Fruit fly (Drosophila melanogaster): ENCODE data around the gene CG9368.

CG9368 gene

dm6 chr3L:19631867-19632266 is 30.4 kb downstream of the CG9368 start:
- TF ChIP-seq dmrt99B (tag; optimal IDR thresholded peaks at IDR 0.05) (no peak), prd (optimal IDR thresholded peaks at IDR 0.05) (no peak), prd (GFP tag; IDR thresholded peaks at IDR 0.05) (no peak), bcd (GFP tag; optimal IDR thresholded peaks at IDR 0.05) (no peak), sens (GFP tag) (peak; percentile 17), CG10321 (GFP tag; IDR thresholded peaks at IDR 0.05) (peak; percentile 45; the same call in 1 of the 2 replicates)

dm6 chr3L:19632766-19633632 is 31.6 kb downstream of the CG9368 start:
- peak; percentile 83 for TF ChIP-seq kah (GFP tag; optimal IDR thresholded peaks at IDR 0.05)
- TF ChIP-seq CG9727 (GFP tag; optimal IDR thresholded peaks at IDR 0.05), result peak; percentile 70
- TF ChIP-seq Opbp (GFP tag; IDR thresholded peaks at IDR 0.05; ENCODE audit: partially characterized antibody), result peak; percentile 30; the same call in 1 of the 3 replicates
- TF ChIP-seq sens (GFP tag), result peak; percentile 56
- peak; percentile 83 for TF ChIP-seq CG10543 (GFP tag; optimal IDR thresholded peaks at IDR 0.05)
- TF ChIP-seq CG12391 (tag; optimal IDR thresholded peaks at IDR 0.05), result peak; percentile 63
- peak; percentile 51 for TF ChIP-seq CG6689 (GFP tag; IDR thresholded peaks at IDR 0.05)
- TF ChIP-seq seq (GFP tag; IDR thresholded peaks at IDR 0.05), result 0 out of 2 replicates have a peak, but pooled peaks have one; percentile 54
- TF ChIP-seq Sox100B (GFP tag; optimal IDR thresholded peaks at IDR 0.05), result peak; percentile 27
- TF ChIP-seq CG15696 (tag; optimal IDR thresholded peaks at IDR 0.05), result peak; percentile 34
- no peak for TF ChIP-seq h (optimal IDR thresholded peaks at IDR 0.05)
- TF ChIP-seq kay (GFP tag; optimal IDR thresholded peaks at IDR 0.05), result no peak
- TF ChIP-seq CG1233 (GFP tag; optimal IDR thresholded peaks at IDR 0.05), result peak; percentile 47
- no peak for TF ChIP-seq ATbp (GFP tag; optimal IDR thresholded peaks at IDR 0.05)
- peak; percentile 65 for TF ChIP-seq Hsf (GFP tag; optimal IDR thresholded peaks at IDR 0.05)
- peak; percentile 54; the same call in 2 of the 3 replicates for TF ChIP-seq CG11695 (GFP tag; IDR thresholded peaks at IDR 0.05)
- TF ChIP-seq lilli (GFP tag; optimal IDR thresholded peaks at IDR 0.05), result peak; percentile 79
- TF ChIP-seq grau (tag; optimal IDR thresholded peaks at IDR 0.05), result peak; percentile 95
- no peak for TF ChIP-seq CG4282 (GFP tag; optimal IDR thresholded peaks at IDR 0.05)
- TF ChIP-seq BEAF-32 (GFP tag; optimal IDR thresholded peaks at IDR 0.05), result no peak
- no peak for TF ChIP-seq CG17802 (tag; optimal IDR thresholded peaks at IDR 0.05)
- no peak for TF ChIP-seq Ets65A (GFP tag)
- no peak for TF ChIP-seq CG12942 (GFP tag; optimal IDR thresholded peaks at IDR 0.05)
- TF ChIP-seq Hr39 (optimal IDR thresholded peaks at IDR 0.05), result no peak
- no peak for TF ChIP-seq pb (GFP tag; optimal IDR thresholded peaks at IDR 0.05)
- no peak for TF ChIP-seq aop (GFP tag; IDR thresholded peaks at IDR 0.05)
- TF ChIP-seq cad (GFP tag; optimal IDR thresholded peaks at IDR 0.05), result no peak
- no peak for TF ChIP-seq inv (GFP tag; IDR thresholded peaks at IDR 0.05; ENCODE audit: partially characterized antibody)
- no peak for TF ChIP-seq Side (GFP tag; optimal IDR thresholded peaks at IDR 0.05)
- TF ChIP-seq CG14050 (GFP tag; IDR thresholded peaks at IDR 0.05), result peak; percentile 54
- no peak for TF ChIP-seq trem (tag; optimal IDR thresholded peaks at IDR 0.05)
- TF ChIP-seq bab2 (GFP tag; optimal IDR thresholded peaks at IDR 0.05), result no peak
- no peak for TF ChIP-seq tna (GFP tag; IDR thresholded peaks at IDR 0.05; ENCODE audit: partially characterized antibody)
- no peak for TF ChIP-seq Camta (GFP tag; optimal IDR thresholded peaks at IDR 0.05)
- TF ChIP-seq kni (GFP tag; optimal IDR thresholded peaks at IDR 0.05), result no peak
- TF ChIP-seq bowl (GFP tag; IDR thresholded peaks at IDR 0.05), result no peak
- peak; percentile 61; the same call in 2 of the 3 replicates for TF ChIP-seq Aef1 (GFP tag; IDR thresholded peaks at IDR 0.05)
- TF ChIP-seq NfI (GFP tag; optimal IDR thresholded peaks at IDR 0.05), result peak; percentile 53
- TF ChIP-seq CG10321 (GFP tag; IDR thresholded peaks at IDR 0.05), result no peak
- peak; percentile 56 for TF ChIP-seq odd (GFP tag; optimal IDR thresholded peaks at IDR 0.05)
- no peak for TF ChIP-seq yki (optimal IDR thresholded peaks at IDR 0.05)
- no peak for TF ChIP-seq Kr (GFP tag; optimal IDR thresholded peaks at IDR 0.05)
- TF ChIP-seq CG17328 (GFP tag; IDR thresholded peaks at IDR 0.05), result no peak
- TF ChIP-seq CG17186 (GFP tag; optimal IDR thresholded peaks at IDR 0.05), result no peak
- TF ChIP-seq CoRest (tag; optimal IDR thresholded peaks at IDR 0.05), result peak; percentile 68
